Worm (Caenorhabditis elegans) whole organism, L3 larva: Measurements from ENCODE around the gene trk-1.
A peak's percentile ranks its signal among the peaks of the same experiment; 100 is the strongest.

Experiments used
- R02D3.7 ChIP-seq: fragments of 150-350 bp; optimal IDR thresholded peaks from 2 replicates; lab custom pipeline; 2014; ENCODE audit warnings: missing biosample characterization, missing genetic modification characterization
- aly-2 ChIP-seq: fragments of 150-350 bp; optimal IDR thresholded peaks from 2 replicates; lab custom pipeline; 2014; ENCODE audit warnings: missing biosample characterization, missing genetic modification characterization
- ama-1 ChIP-seq: fragments of 150-350 bp; optimal IDR thresholded peaks from 2 replicates; lab custom pipeline; 2018
- ceh-16 ChIP-seq: sonication (generic microtip); optimal IDR thresholded peaks from 2 replicates; lab custom pipeline; 2017; ENCODE audit warnings: missing biosample characterization, missing genetic modification characterization
- ceh-28 ChIP-seq: fragments of 150-350 bp; optimal IDR thresholded peaks from 2 replicates; lab custom pipeline; 2014; ENCODE audit warnings: missing biosample characterization, missing genetic modification reagents, missing genetic modification characterization
- ceh-82 ChIP-seq: fragments of 150-350 bp; optimal IDR thresholded peaks from 2 replicates; lab custom pipeline; 2014; ENCODE audit warnings: missing biosample characterization, missing genetic modification characterization
- daf-12 ChIP-seq: fragments of 150-350 bp; optimal IDR thresholded peaks from 2 replicates; lab custom pipeline; 2014; ENCODE audit warnings: missing biosample characterization, missing genetic modification reagents, missing genetic modification characterization
- egl-27 ChIP-seq: sonication (generic microtip); optimal IDR thresholded peaks from 4 replicates; lab custom pipeline; 2017; ENCODE audit warnings: missing biosample characterization, missing genetic modification reagents, missing genetic modification characterization
- elt-1 ChIP-seq: fragments of 150-350 bp; optimal IDR thresholded peaks from 2 replicates; lab custom pipeline; 2014; ENCODE audit warnings: missing biosample characterization, missing genetic modification characterization
- elt-2 ChIP-seq: sonication (generic microtip); optimal IDR thresholded peaks from 2 replicates; lab custom pipeline; 2016; ENCODE audit warnings: missing genetic modification reagents, mild to moderate bottlenecking, missing genetic modification characterization, missing compliant biosample characterization
- eor-1 ChIP-seq, 2 experiments: fragments of 150-350 bp; optimal IDR thresholded peaks; 2 replicates each; lab custom pipeline; 2014 to 2018; ENCODE audit warnings: missing biosample characterization in 2 of 2, missing genetic modification characterization in 2 of 2
- fkh-10 ChIP-seq: sonication (generic microtip); optimal IDR thresholded peaks from 2 replicates; lab custom pipeline; 2017; ENCODE audit warnings: missing biosample characterization, missing genetic modification reagents, missing genetic modification characterization
- fkh-2 ChIP-seq: fragments of 150-350 bp; optimal IDR thresholded peaks from 2 replicates; lab custom pipeline; 2014; ENCODE audit warnings: missing biosample characterization, missing genetic modification reagents, missing genetic modification characterization
- fos-1 ChIP-seq: fragments of 150-350 bp; optimal IDR thresholded peaks from 2 replicates; lab custom pipeline; 2014; ENCODE audit warnings: missing biosample characterization, missing genetic modification characterization
- hmg-11 ChIP-seq: sonication (generic microtip); optimal IDR thresholded peaks from 2 replicates; lab custom pipeline; 2016; ENCODE audit warnings: missing genetic modification characterization, missing compliant biosample characterization
- jun-1 ChIP-seq: fragments of 150-350 bp; optimal IDR thresholded peaks from 2 replicates; lab custom pipeline; 2014; ENCODE audit warnings: missing biosample characterization, missing genetic modification reagents, missing genetic modification characterization
- lin-39 ChIP-seq: fragments of 150-350 bp; optimal IDR thresholded peaks from 2 replicates; lab custom pipeline; 2018; ENCODE audit warnings: missing biosample characterization, missing genetic modification reagents, missing genetic modification characterization
- lsy-12 ChIP-seq: sonication (generic microtip); optimal IDR thresholded peaks from 2 replicates; lab custom pipeline; 2016; ENCODE audit warnings: mild to moderate bottlenecking, missing genetic modification characterization, missing compliant biosample characterization
- mml-1 ChIP-seq: fragments of 150-350 bp; sonication (generic microtip); optimal IDR thresholded peaks from 3 replicates; lab custom pipeline; 2014; ENCODE audit warnings: missing biosample characterization, missing genetic modification characterization
- nfya-1 ChIP-seq: sonication (generic microtip); optimal IDR thresholded peaks from 2 replicates; lab custom pipeline; 2017; ENCODE audit warnings: missing genetic modification characterization, mild to moderate bottlenecking, missing compliant biosample characterization, antibody characterized with exemption, moderate library complexity; ENCODE audit not compliant: insufficient read depth
- nhr-11 ChIP-seq: fragments of 150-350 bp; optimal IDR thresholded peaks from 2 replicates; lab custom pipeline; 2014; ENCODE audit warnings: missing biosample characterization, missing genetic modification characterization
- nhr-23 ChIP-seq: fragments of 150-350 bp; optimal IDR thresholded peaks from 2 replicates; lab custom pipeline; 2014; ENCODE audit warnings: missing biosample characterization, missing genetic modification reagents, missing genetic modification characterization
- nhr-237 ChIP-seq: fragments of 150-350 bp; optimal IDR thresholded peaks from 2 replicates; lab custom pipeline; 2014; ENCODE audit warnings: missing biosample characterization, missing genetic modification characterization
- nhr-25 ChIP-seq: sonication (generic microtip); optimal IDR thresholded peaks from 2 replicates; lab custom pipeline; 2017; ENCODE audit warnings: missing biosample characterization, missing genetic modification characterization
- nhr-43 ChIP-seq: sonication (generic microtip); optimal IDR thresholded peaks from 2 replicates; lab custom pipeline; 2016; ENCODE audit warnings: mild to moderate bottlenecking, missing genetic modification characterization, missing compliant biosample characterization; ENCODE audit not compliant: poor library complexity, severe bottlenecking
- nhr-67 ChIP-seq: fragments of 150-350 bp; optimal IDR thresholded peaks from 2 replicates; lab custom pipeline; 2014; ENCODE audit warnings: missing biosample characterization, missing genetic modification characterization
- nhr-76 ChIP-seq: fragments of 150-350 bp; sonication (generic microtip); optimal IDR thresholded peaks from 5 replicates; lab custom pipeline; 2014; ENCODE audit warnings: missing biosample characterization, missing genetic modification characterization
- nhr-77 ChIP-seq: fragments of 150-350 bp; optimal IDR thresholded peaks from 2 replicates; lab custom pipeline; 2014; ENCODE audit warnings: missing biosample characterization, missing genetic modification characterization
- pha-4 ChIP-seq: fragments of 150-350 bp; optimal IDR thresholded peaks from 2 replicates; lab custom pipeline; 2014; ENCODE audit warnings: missing biosample characterization, missing genetic modification reagents, missing genetic modification characterization
- pqm-1 ChIP-seq: fragments of 150-350 bp; optimal IDR thresholded peaks from 2 replicates; lab custom pipeline; 2017; ENCODE audit warnings: missing biosample characterization, missing genetic modification characterization, inconsistent platforms
- sea-2 ChIP-seq: fragments of 150-350 bp; sonication (generic microtip); optimal IDR thresholded peaks from 4 replicates; lab custom pipeline; 2014; ENCODE audit warnings: missing biosample characterization, missing genetic modification reagents, missing genetic modification characterization
- skn-1 ChIP-seq: fragments of 150-350 bp; optimal IDR thresholded peaks from 2 replicates; lab custom pipeline; 2014; ENCODE audit warnings: missing biosample characterization, missing genetic modification characterization
- snpc-4 ChIP-seq: fragments of 150-350 bp; optimal IDR thresholded peaks from 2 replicates; lab custom pipeline; 2014; ENCODE audit warnings: missing biosample characterization, missing genetic modification characterization
- tbx-2 ChIP-seq: sonication (generic microtip); optimal IDR thresholded peaks from 2 replicates; lab custom pipeline; 2016; ENCODE audit warnings: mild to moderate bottlenecking, missing genetic modification characterization, missing compliant biosample characterization
- unc-62 ChIP-seq: fragments of 150-350 bp; sonication (generic microtip); optimal IDR thresholded peaks from 4 replicates; lab custom pipeline; 2014; ENCODE audit warnings: missing biosample characterization, missing genetic modification reagents, missing genetic modification characterization
- zag-1 ChIP-seq: fragments of 150-350 bp; optimal IDR thresholded peaks from 2 replicates; lab custom pipeline; 2014; ENCODE audit warnings: missing biosample characterization, missing genetic modification characterization
- ztf-4 ChIP-seq: fragments of 150-350 bp; optimal IDR thresholded peaks from 2 replicates; lab custom pipeline; 2014; ENCODE audit warnings: missing biosample characterization, missing genetic modification characterization

trk-1 gene

ce11 chrX:8969111-8970048 lies 18.6 kb upstream of the trk-1 start:
- TF ChIP-seq nhr-25 (tag; lab: Kevin White, UChicago): peak; percentile 62
- TF ChIP-seq aly-2 (tag; lab: Kevin White, UChicago): no peak
- peak; percentile 17 for TF ChIP-seq skn-1
- TF ChIP-seq tbx-2 (tag; lab: Kevin White, UChicago): peak; percentile 32
- TF ChIP-seq pqm-1 (tag; lab: Kevin White, UChicago): no peak
- peak; percentile 6 for TF ChIP-seq hmg-11
- TF ChIP-seq lsy-12 (tag; lab: Kevin White, UChicago): peak; percentile 24
- TF ChIP-seq nhr-43 (tag; lab: Kevin White, UChicago): peak; percentile 63
- TF ChIP-seq jun-1 (tag; lab: Kevin White, UChicago): peak; percentile 10
- no peak for TF ChIP-seq R02D3.7 (tag; lab: Kevin White, UChicago)
- peak; percentile 12 for TF ChIP-seq nhr-77
- TF ChIP-seq nhr-237 (tag; lab: Kevin White, UChicago): no peak
- TF ChIP-seq unc-62 (GFP tag; lab: Kevin White, UChicago): no peak
- no peak for TF ChIP-seq nhr-23
- TF ChIP-seq elt-1 (tag; lab: Kevin White, UChicago): no peak
- peak; percentile 12 for TF ChIP-seq nfya-1
- TF ChIP-seq, all 47 proteins: peak for 9

ce11 chrX:8963469-8963868 lies 12.7 kb upstream of the trk-1 start:
- TF ChIP-seq fos-1 (no peak), ztf-4 (no peak), mml-1 (tag; lab: Kevin White, UChicago) (no peak), elt-1 (tag; lab: Kevin White, UChicago) (no peak), ama-1 (lab: Kevin White, UChicago) (no peak), nhr-67 (tag; lab: Kevin White, UChicago) (no peak), fkh-2 (no peak), daf-12 (tag; lab: Kevin White, UChicago) (no peak), nhr-237 (tag; lab: Kevin White, UChicago) (no peak), ceh-28 (tag; lab: Kevin White, UChicago) (no peak), zag-1 (tag; lab: Kevin White, UChicago) (no peak), pqm-1 (tag; lab: Kevin White, UChicago) (no peak), nfya-1 (no peak), jun-1 (tag; lab: Kevin White, UChicago) (no peak), tbx-2 (tag; lab: Kevin White, UChicago) (no peak), elt-2 (tag; lab: Kevin White, UChicago) (no peak), sea-2 (GFP tag; lab: Kevin White, UChicago) (no peak), snpc-4 (tag; lab: Kevin White, UChicago) (no peak), pha-4 (no peak)
- TF ChIP-seq, all 47 proteins: peak for 0

DNA sequence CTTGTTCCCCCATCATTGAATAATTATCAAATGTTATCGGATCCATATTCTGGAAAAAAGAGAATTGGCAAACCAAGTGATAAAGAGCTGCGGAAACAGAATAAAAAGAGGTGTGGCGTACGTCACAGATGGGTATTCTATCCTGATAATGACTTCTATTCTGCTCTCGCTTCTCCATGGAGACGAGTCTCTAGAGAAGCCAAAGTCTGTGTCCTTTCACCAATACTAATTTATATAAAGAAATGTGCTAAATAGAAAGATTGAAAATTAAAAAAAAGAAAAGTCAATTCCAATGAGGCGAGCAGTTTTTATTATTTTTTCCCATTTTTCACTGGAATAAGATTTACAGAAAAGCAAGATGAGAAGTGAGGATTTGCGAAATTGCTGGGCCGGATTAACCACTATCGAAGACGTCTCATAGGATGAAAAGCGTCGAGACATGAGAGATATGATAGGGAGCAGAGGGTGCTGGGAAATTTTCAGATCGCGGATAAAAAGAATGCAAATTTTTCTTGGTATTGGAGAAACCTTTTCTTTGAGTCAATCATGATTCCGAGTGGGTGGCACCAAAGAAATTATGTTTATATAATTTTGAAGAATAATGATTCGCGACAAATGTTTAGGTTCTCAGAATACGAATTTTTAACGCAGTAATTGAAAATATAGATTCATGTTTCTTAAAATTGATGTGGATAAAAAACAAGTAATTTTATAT lies 10.5 kb upstream of the trk-1 start, which contains the start of gene aexr-3:
aexr-3 (minus strand) TSS at position 51 of the 715 bp plus-strand sequence.
- TF ChIP-seq elt-2 (tag; lab: Kevin White, UChicago) (no peak), nhr-11 (no peak), zag-1 (tag; lab: Kevin White, UChicago) (no peak), nhr-76 (tag; lab: Kevin White, UChicago) (no peak), pha-4 (no peak), elt-1 (tag; lab: Kevin White, UChicago) (no peak), eor-1 (tag; optimal IDR thresholded peaks at IDR 0.05; lab: Kevin White, UChicago) (no peak), nhr-25 (tag; lab: Kevin White, UChicago) (no peak), fkh-10 (GFP tag; lab: Kevin White, UChicago) (no peak), lin-39 (tag; lab: Kevin White, UChicago) (no peak), lsy-12 (tag; lab: Kevin White, UChicago) (no peak), ceh-82 (no peak), egl-27 (tag; lab: Kevin White, UChicago) (no peak), ceh-16 (no peak)
- TF ChIP-seq, all 47 proteins: peak for 0
